Worm (Caenorhabditis elegans) whole organism, L4 larva: ENCODE measurements around the gene bca-1.

ENCODE experiments used
- ces-1 ChIP-seq: fragments of 150-350 bp; sonication (generic microtip); optimal IDR thresholded peaks from 4 replicates; lab custom pipeline; 2014; ENCODE audit warnings: missing biosample characterization, missing genetic modification reagents, missing genetic modification characterization
- egl-27 ChIP-seq: sonication (generic microtip); optimal IDR thresholded peaks from 3 replicates; lab custom pipeline; 2017; ENCODE audit warnings: missing biosample characterization, missing genetic modification reagents, missing genetic modification characterization
- fos-1 ChIP-seq: fragments of 150-350 bp; optimal IDR thresholded peaks from 2 replicates; lab custom pipeline; 2014; ENCODE audit warnings: missing biosample characterization, missing genetic modification characterization
- mdl-1 ChIP-seq, 2 experiments: fragments of 150-350 bp in 1 of 2; sonication (generic microtip) in 1 of 2; optimal IDR thresholded peaks; 2 replicates each; lab custom pipeline; 2014 to 2017; ENCODE audit warnings: missing biosample characterization in 2 of 2, missing genetic modification characterization in 2 of 2
- nhr-11 ChIP-seq: fragments of 150-350 bp; optimal IDR thresholded peaks from 2 replicates; lab custom pipeline; 2014; ENCODE audit warnings: missing biosample characterization, missing genetic modification characterization
- snpc-1.2 ChIP-seq: fragments of 200-800 bp; sonication (Bioruptor generic); IDR thresholded peaks from 2 replicates; pipeline ENCODE4 v1.3.6; 2022; ENCODE audit warnings: missing genetic modification reagents, missing genetic modification characterization, missing compliant biosample characterization
- snpc-4 ChIP-seq: fragments of 150-350 bp; optimal IDR thresholded peaks from 2 replicates; lab custom pipeline; 2014; ENCODE audit warnings: missing biosample characterization, missing genetic modification characterization
- zag-1 ChIP-seq: fragments of 150-350 bp; optimal IDR thresholded peaks from 2 replicates; lab custom pipeline; 2014; ENCODE audit warnings: missing biosample characterization, missing genetic modification characterization
- zfp-3 ChIP-seq: fragments of 200-800 bp; sonication (Bioruptor generic); conservative IDR thresholded peaks from 2 replicates; pipeline ENCODE4 v1.3.6; 2022; ENCODE audit warnings: missing genetic modification reagents, missing genetic modification characterization, missing compliant biosample characterization

DNA sequence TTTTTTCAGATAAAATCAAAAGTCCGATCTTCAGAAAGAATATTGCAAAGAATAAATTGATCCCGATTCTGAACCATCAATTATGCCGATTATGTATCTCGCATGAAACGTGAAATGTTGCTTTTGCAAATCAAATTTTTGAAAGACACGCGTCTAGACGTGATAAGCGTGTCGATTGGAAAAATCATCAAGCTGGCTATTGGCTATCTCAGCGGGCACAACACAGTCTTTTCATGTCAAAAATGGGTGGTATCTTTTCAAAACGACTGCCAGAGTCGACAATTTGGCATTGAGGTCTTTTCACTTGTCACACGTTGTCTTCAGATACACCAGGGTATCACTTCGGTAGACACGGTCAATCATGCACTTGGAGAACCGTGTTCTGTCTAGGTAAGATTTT is 7.9 kb downstream of the bca-1 start, which contains the start of gene daf-9:
- TF ChIP-seq fos-1 (tag; lab: Kevin White, UChicago) (no peak), nhr-11 (tag; lab: Kevin White, UChicago) (no peak), ces-1 (GFP tag; lab: Kevin White, UChicago) (no peak), snpc-4 (tag; lab: Kevin White, UChicago) (no peak), zfp-3 (GFP tag; lab: Robert Waterston, UW) (no peak), snpc-1.2 (GFP tag; lab: Robert Waterston, UW) (no peak), zag-1 (tag; lab: Kevin White, UChicago) (no peak), mdl-1 (tag; optimal IDR thresholded peaks at IDR 0.05; lab: Kevin White, UChicago) (no peak), egl-27 (tag; lab: Kevin White, UChicago) (no peak)
